ENCODE assay signal across 3 fruit fly cellular contexts in genomic region chr3R:28668854-28669253, dm6.
TF ChIP-seq lines count a peak whose summit lies in the region.

Gene CG33346, plus strand, starts transcription at chr3R:28669233.

TF ChIP-seq in whole organism, adult, 20 proteins besides CTCF, POLR2A, EP300 and RAD21:
- TF ChIP-seq kay (GFP tag; lab: Kevin White, UChicago; ENCODE audit: borderline replicate concordance) (peak; percentile 27), cnc (optimal IDR thresholded peaks at IDR 0.05; lab: Kevin White, UChicago) (no peak), toe (GFP tag; optimal IDR thresholded peaks at IDR 0.05; lab: Kevin White, UChicago) (no peak), CG14711 (tag; optimal IDR thresholded peaks at IDR 0.05; lab: Kevin White, UChicago) (no peak), CG5204 (GFP tag; optimal IDR thresholded peaks at IDR 0.05; lab: Kevin White, UChicago) (no peak), CG1620 (GFP tag; optimal IDR thresholded peaks at IDR 0.05; lab: Kevin White, UChicago) (no peak), Mnt (GFP tag; optimal IDR thresholded peaks at IDR 0.05; lab: Kevin White, UChicago) (no peak)

TF ChIP-seq in whole organism, prepupa, 60 proteins besides CTCF, POLR2A, EP300 and RAD21:
- no peak for TF ChIP-seq vri (GFP tag; optimal IDR thresholded peaks at IDR 0.05; lab: Kevin White, UChicago)
- peak; percentile 74 for TF ChIP-seq Eip78C (GFP tag; lab: Kevin White, UChicago)

TF ChIP-seq in whole organism, pupa, 21 proteins besides CTCF, POLR2A, EP300 and RAD21:
- TF ChIP-seq CG10348 (GFP tag; IDR thresholded peaks at IDR 0.05; lab: Robert Waterston, UW) (no peak), EcR (GFP tag; optimal IDR thresholded peaks at IDR 0.05; lab: Kevin White, UChicago) (peak; percentile 76), gl (tag; optimal IDR thresholded peaks at IDR 0.05; lab: Kevin White, UChicago) (no peak)
